Worm (Caenorhabditis elegans): Measurements from ENCODE around the gene spc-1.

The spc-1 gene

DNA sequence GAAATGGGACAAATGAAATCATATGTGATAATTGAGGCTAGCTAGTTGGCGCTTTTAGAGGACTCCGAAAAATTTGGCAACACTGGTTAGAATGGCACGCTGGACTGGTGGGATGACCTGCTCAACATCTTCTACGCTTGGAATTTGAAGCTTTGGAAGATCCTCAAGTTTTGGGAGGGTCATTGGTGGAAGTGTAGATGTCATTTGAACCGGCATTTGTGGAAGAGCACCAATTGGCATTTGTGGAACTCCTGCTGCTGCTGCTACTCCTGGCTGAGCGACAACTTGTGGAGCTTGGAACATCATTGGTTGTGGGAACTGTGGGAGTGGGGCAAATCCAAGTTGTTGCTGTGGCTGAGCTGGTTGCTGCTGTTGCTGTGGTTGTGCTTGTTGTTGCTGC is 34.4 kb downstream of the spc-1 start (continued):
- TF ChIP-seq hrde-1 (tag; optimal IDR thresholded peaks at IDR 0.05; ENCODE audit: borderline replicate concordance) (no peak), cebp-1 (GFP tag; IDR thresholded peaks at IDR 0.05) (no peak), cebp-1 (tag; optimal IDR thresholded peaks at IDR 0.05) (peak; percentile 32), dpl-1 (GFP tag; optimal IDR thresholded peaks at IDR 0.05) (no peak), D2030.7 (GFP tag; IDR thresholded peaks at IDR 0.05) (0 out of 2 replicates have a peak, but pooled peaks have one; percentile 21), repo-1 (tag; optimal IDR thresholded peaks at IDR 0.05) (peak; percentile 51), attf-6 (GFP tag; IDR thresholded peaks at IDR 0.05) (no peak), rec-8 (tag; optimal IDR thresholded peaks at IDR 0.05) (no peak), ceh-27 (GFP tag; optimal IDR thresholded peaks at IDR 0.05) (no peak), ztf-3 (GFP tag; optimal IDR thresholded peaks at IDR 0.05) (peak; percentile 6), ztf-25 (GFP tag; IDR thresholded peaks at IDR 0.05) (no peak), lin-26 (GFP tag; IDR thresholded peaks at IDR 0.05) (no peak), lin-35 (GFP tag; optimal IDR thresholded peaks at IDR 0.05) (no peak), C17E4.6 (GFP tag; IDR thresholded peaks at IDR 0.05) (no peak), zfh-2 (GFP tag; conservative IDR thresholded peaks at IDR 0.05) (peak; percentile 32; the same call in 1 of the 2 replicates), egl-18 (GFP tag; IDR thresholded peaks at IDR 0.05) (no peak), snpc-4 (GFP tag; optimal IDR thresholded peaks at IDR 0.05) (no peak), snpc-4 (tag; optimal IDR thresholded peaks at IDR 0.05) (no peak), ceh-100 (GFP tag; IDR thresholded peaks at IDR 0.05) (no peak)

DNA sequence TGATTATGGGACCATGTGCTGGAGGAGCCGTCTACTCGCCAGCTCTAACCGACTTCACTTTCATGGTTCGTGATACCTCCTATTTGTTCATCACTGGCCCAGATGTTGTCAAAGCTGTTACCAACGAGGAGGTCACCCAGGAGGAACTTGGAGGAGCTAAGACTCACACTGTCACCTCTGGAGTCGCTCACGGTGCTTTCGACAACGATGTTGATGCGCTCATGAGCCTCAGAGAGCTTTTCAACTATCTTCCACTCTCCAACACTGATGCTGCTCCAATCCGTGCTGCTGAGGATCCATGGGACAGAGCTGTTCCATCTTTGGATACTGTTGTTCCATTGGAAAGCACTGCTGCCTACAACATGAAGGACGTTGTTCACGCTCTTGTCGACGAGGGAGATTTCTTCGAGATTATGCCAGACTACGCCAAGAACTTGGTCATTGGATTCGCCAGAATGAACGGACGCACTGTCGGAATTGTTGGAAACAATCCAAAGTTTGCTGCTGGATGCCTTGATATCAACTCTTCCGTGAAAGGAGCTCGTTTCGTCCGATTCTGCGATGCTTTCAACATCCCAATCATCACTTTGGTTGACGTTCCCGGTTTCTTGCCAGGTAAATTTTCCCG is 35.6 kb downstream of the spc-1 start:
- TF ChIP-seq snpc-1.1 (tag; optimal IDR thresholded peaks at IDR 0.05; ENCODE audit: insufficient read depth) (no peak), lsy-27 (tag; optimal IDR thresholded peaks at IDR 0.05; ENCODE audit: borderline replicate concordance, insufficient read depth) (no peak), attf-5 (GFP tag; optimal IDR thresholded peaks at IDR 0.05) (no peak), ekl-4 (GFP tag; IDR thresholded peaks at IDR 0.05) (0 out of 2 replicates have a peak, but pooled peaks have one; percentile 12), F52B5.7 (tag; optimal IDR thresholded peaks at IDR 0.05) (no peak), zfh-2 (GFP tag; conservative IDR thresholded peaks at IDR 0.05) (0 out of 2 replicates have a peak, but pooled peaks have one; percentile 10), ceh-100 (GFP tag; IDR thresholded peaks at IDR 0.05) (no peak)

- no peak for TF ChIP-seq xnd-1 (tag; optimal IDR thresholded peaks at IDR 0.05)
- no peak for TF ChIP-seq nfyb-1 (GFP tag; IDR thresholded peaks at IDR 0.05)
- peak; percentile 21 for TF ChIP-seq somi-1 (GFP tag; optimal IDR thresholded peaks at IDR 0.05)
- 0 out of 2 replicates have a peak, but pooled peaks have one; percentile 12 for TF ChIP-seq cebp-1 (GFP tag; IDR thresholded peaks at IDR 0.05)
- peak; percentile 52 for TF ChIP-seq cebp-1 (tag; optimal IDR thresholded peaks at IDR 0.05)
- peak; percentile 87 for TF ChIP-seq zfh-2 (GFP tag; conservative IDR thresholded peaks at IDR 0.05)
- peak; percentile 19 for TF ChIP-seq ZK185.1 (tag; optimal IDR thresholded peaks at IDR 0.05; ENCODE audit: poor library complexity, severe bottlenecking)
- TF ChIP-seq nfya-2 (GFP tag; IDR thresholded peaks at IDR 0.05): no peak
- TF ChIP-seq ztf-18 (tag; optimal IDR thresholded peaks at IDR 0.05): peak; percentile 34
- TF ChIP-seq ama-1 (optimal IDR thresholded peaks at IDR 0.05): no peak
- no peak for TF ChIP-seq ama-1 (GFP tag; optimal IDR thresholded peaks at IDR 0.05)
- TF ChIP-seq nfya-1 (tag; optimal IDR thresholded peaks at IDR 0.05; ENCODE audit: borderline replicate concordance, insufficient read depth): no peak
- TF ChIP-seq egrh-3 (GFP tag; IDR thresholded peaks at IDR 0.05): 0 out of 2 replicates have a peak, but pooled peaks have one; percentile 19
- TF ChIP-seq B0035.1 (tag; optimal IDR thresholded peaks at IDR 0.05): no peak
- TF ChIP-seq hmg-1.2 (GFP tag; IDR thresholded peaks at IDR 0.05): peak; percentile 19; the same call in 1 of the 2 replicates
- peak; percentile 45; the same call in 1 of the 2 replicates for TF ChIP-seq dox-1 (GFP tag; IDR thresholded peaks at IDR 0.05)
- no peak for TF ChIP-seq ceh-40 (GFP tag; IDR thresholded peaks at IDR 0.05)
- TF ChIP-seq K11D2.4 (GFP tag; IDR thresholded peaks at IDR 0.05): 0 out of 2 replicates have a peak, but pooled peaks have one; percentile 20
- TF ChIP-seq attf-5 (GFP tag; optimal IDR thresholded peaks at IDR 0.05): peak; percentile 52
- no peak for TF ChIP-seq snpc-4 (GFP tag; optimal IDR thresholded peaks at IDR 0.05)
- peak in 1 of 4 experiments; percentile 23 for TF ChIP-seq snpc-4 (tag; optimal IDR thresholded peaks at IDR 0.05)
- 0 out of 2 replicates have a peak, but pooled peaks have one; percentile 24 for TF ChIP-seq Y53G8AR.9 (GFP tag; conservative IDR thresholded peaks at IDR 0.05)
- peak; percentile 89 for TF ChIP-seq nhr-80 (tag; optimal IDR thresholded peaks at IDR 0.05)
- peak; percentile 32 for TF ChIP-seq die-1 (tag; optimal IDR thresholded peaks at IDR 0.05)
- no peak for TF ChIP-seq Y79H2A.3 (GFP tag; conservative IDR thresholded peaks at IDR 0.05)
Measured at ce11 chrX:3089894-3090414, 36.9 kb downstream of the spc-1 start.

Measured in whole organism, young adult.